Worm (Caenorhabditis elegans) whole organism, L2 larva: ENCODE results near the gene E04D5.5.

ENCODE experiments used
- aly-2 ChIP-seq: fragments of 150-350 bp; optimal IDR thresholded peaks from 2 replicates; lab custom pipeline; 2014; ENCODE audit warnings: missing biosample characterization, missing genetic modification characterization
- egl-27 ChIP-seq: sonication (generic microtip); optimal IDR thresholded peaks from 3 replicates; lab custom pipeline; 2017; ENCODE audit warnings: missing biosample characterization, missing genetic modification reagents, missing genetic modification characterization
- elt-3 ChIP-seq: sonication (generic microtip); optimal IDR thresholded peaks from 2 replicates; lab custom pipeline; 2017; ENCODE audit warnings: missing biosample characterization, missing genetic modification characterization
- nhr-25 ChIP-seq: fragments of 150-350 bp; sonication (generic microtip); optimal IDR thresholded peaks from 3 replicates; lab custom pipeline; 2014; ENCODE audit warnings: missing biosample characterization, missing genetic modification characterization
- nhr-77 ChIP-seq: fragments of 150-350 bp; optimal IDR thresholded peaks from 2 replicates; lab custom pipeline; 2014; ENCODE audit warnings: missing biosample characterization, missing genetic modification characterization
- zag-1 ChIP-seq: fragments of 150-350 bp; optimal IDR thresholded peaks from 2 replicates; lab custom pipeline; 2014; ENCODE audit warnings: missing biosample characterization, missing genetic modification characterization

- TF ChIP-seq aly-2, result no peak
- TF ChIP-seq nhr-77 (tag; lab: Kevin White, UChicago), result no peak
- no peak for TF ChIP-seq egl-27 (tag; lab: Kevin White, UChicago)
- no peak for TF ChIP-seq elt-3
- no peak for TF ChIP-seq nhr-25 (tag; lab: Kevin White, UChicago)
- TF ChIP-seq zag-1 (tag; lab: Kevin White, UChicago), result no peak
Observed at ce11 chrII:10373016-10373415, 38.1 kb upstream of the E04D5.5 start.
